Fruit fly (Drosophila melanogaster) Kc167 (cell line): ENCODE results near the gene VhaM9.7-d.

Source experiments
- Myc ChIP-seq: fragments of >200 bp; optimal IDR thresholded peaks from 2 replicates; lab custom pipeline; 2017; ENCODE audit warnings: missing external identifiers
- h ChIP-seq: fragments of >200 bp; optimal IDR thresholded peaks from 3 replicates; lab custom pipeline; 2018; ENCODE audit warnings: missing external identifiers
- psq ChIP-seq: fragments of >200 bp; optimal IDR thresholded peaks from 2 replicates; lab custom pipeline; 2017; ENCODE audit warnings: missing external identifiers
- ttk ChIP-seq: sonication (Bioruptor generic); optimal IDR thresholded peaks from 2 replicates; lab custom pipeline; 2017; ENCODE audit warnings: missing external identifiers

DNA sequence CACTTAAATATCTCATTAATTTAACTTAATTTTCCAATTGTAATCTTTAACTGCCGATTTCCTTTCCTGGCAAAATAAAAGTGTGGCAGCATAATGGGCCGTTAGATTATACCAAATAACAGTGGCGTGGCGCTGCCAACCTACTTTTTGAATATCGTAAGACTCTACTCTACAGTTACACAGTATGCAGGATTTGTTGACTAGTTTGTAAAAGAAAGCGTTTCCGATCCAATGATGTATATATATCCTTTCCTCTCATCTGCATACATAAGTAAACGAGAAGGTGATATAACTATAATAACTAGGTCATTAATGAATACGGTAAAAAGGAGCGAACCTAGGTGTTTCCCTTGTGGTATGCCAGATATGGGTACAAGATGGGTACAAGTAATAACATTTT is 16.8 kb downstream of the VhaM9.7-d start, which contains the start of gene EMC2B:
- TF ChIP-seq psq (lab: Kevin White, UChicago) = no peak
- TF ChIP-seq h (lab: Kevin White, UChicago) = no peak
- no peak for TF ChIP-seq ttk (lab: Kevin White, UChicago)
- TF ChIP-seq Myc = no peak
